Worm (Caenorhabditis elegans) whole organism, L2 larva: ENCODE results near the gene CC8.3.

ENCODE experiments used
- C34F6.9 ChIP-seq: fragments of 150-350 bp; optimal IDR thresholded peaks from 2 replicates; lab custom pipeline; 2014; ENCODE audit warnings: missing biosample characterization, missing genetic modification characterization
- F13H6.1 ChIP-seq: sonication (generic microtip); optimal IDR thresholded peaks from 2 replicates; lab custom pipeline; 2016; ENCODE audit warnings: missing genetic modification characterization, missing compliant biosample characterization
- R02D3.7 ChIP-seq: fragments of 150-350 bp; optimal IDR thresholded peaks from 2 replicates; lab custom pipeline; 2014; ENCODE audit warnings: missing biosample characterization, missing genetic modification characterization
- Y55F3AM.14 ChIP-seq: fragments of 200-800 bp; sonication (Bioruptor generic); optimal IDR thresholded peaks from 2 replicates; lab custom pipeline; 2018; ENCODE audit warnings: mild to moderate bottlenecking, missing genetic modification characterization, missing compliant biosample characterization
- ZK546.5 ChIP-seq: sonication (generic microtip); optimal IDR thresholded peaks from 2 replicates; lab custom pipeline; 2017; ENCODE audit warnings: missing biosample characterization, missing genetic modification characterization
- alr-1 ChIP-seq: fragments of 150-350 bp; optimal IDR thresholded peaks from 2 replicates; lab custom pipeline; 2014; ENCODE audit warnings: missing biosample characterization, missing genetic modification characterization
- ama-1 ChIP-seq: fragments of 150-350 bp; optimal IDR thresholded peaks from 2 replicates; lab custom pipeline; 2018; ENCODE audit warnings: inconsistent platforms
- blmp-1 ChIP-seq: sonication (generic microtip); optimal IDR thresholded peaks from 2 replicates; lab custom pipeline; 2017; ENCODE audit warnings: missing genetic modification characterization, mild to moderate bottlenecking, missing compliant biosample characterization, antibody characterized with exemption, moderate library complexity; ENCODE audit not compliant: insufficient read depth
- ceh-82 ChIP-seq: fragments of 150-350 bp; optimal IDR thresholded peaks from 2 replicates; lab custom pipeline; 2014; ENCODE audit warnings: missing biosample characterization, missing genetic modification characterization
- crh-2 ChIP-seq: sonication (generic microtip); optimal IDR thresholded peaks from 2 replicates; lab custom pipeline; 2017; ENCODE audit warnings: missing biosample characterization, missing genetic modification characterization
- dmd-4 ChIP-seq: sonication (generic microtip); optimal IDR thresholded peaks from 2 replicates; lab custom pipeline; 2017; ENCODE audit warnings: missing biosample characterization, missing genetic modification characterization
- egl-27 ChIP-seq: sonication (generic microtip); optimal IDR thresholded peaks from 3 replicates; lab custom pipeline; 2017; ENCODE audit warnings: missing biosample characterization, missing genetic modification reagents, missing genetic modification characterization
- fos-1 ChIP-seq: fragments of 150-350 bp; optimal IDR thresholded peaks from 2 replicates; lab custom pipeline; 2014; ENCODE audit warnings: missing biosample characterization, missing genetic modification characterization
- gmeb-1 ChIP-seq: fragments of 150-350 bp; optimal IDR thresholded peaks from 2 replicates; lab custom pipeline; 2014; ENCODE audit warnings: missing biosample characterization, missing genetic modification characterization
- lin-11 ChIP-seq: fragments of 150-350 bp; sonication (generic microtip); optimal IDR thresholded peaks from 2 replicates; lab custom pipeline; 2014; ENCODE audit warnings: missing biosample characterization, missing genetic modification characterization, inconsistent platforms, mixed read lengths
- lin-13 ChIP-seq: fragments of 150-350 bp; optimal IDR thresholded peaks from 2 replicates; lab custom pipeline; 2014; ENCODE audit warnings: missing biosample characterization, missing genetic modification reagents, missing genetic modification characterization
- lin-39 ChIP-seq: fragments of 150-350 bp; optimal IDR thresholded peaks from 2 replicates; lab custom pipeline; 2014; ENCODE audit warnings: missing biosample characterization, missing genetic modification reagents, missing genetic modification characterization
- mab-5 ChIP-seq: fragments of 150-350 bp; optimal IDR thresholded peaks from 2 replicates; lab custom pipeline; 2014; ENCODE audit warnings: missing biosample characterization, missing genetic modification characterization
- mbf-1 ChIP-seq: sonication (generic microtip); optimal IDR thresholded peaks from 2 replicates; lab custom pipeline; 2017; ENCODE audit warnings: missing biosample characterization, missing genetic modification characterization
- nhr-10 ChIP-seq: sonication (generic microtip); optimal IDR thresholded peaks from 2 replicates; lab custom pipeline; 2017; ENCODE audit warnings: missing biosample characterization, missing genetic modification characterization
- nhr-11 ChIP-seq: fragments of 150-350 bp; optimal IDR thresholded peaks from 2 replicates; lab custom pipeline; 2014; ENCODE audit warnings: missing biosample characterization, missing genetic modification characterization
- nhr-12 ChIP-seq: fragments of 150-350 bp; optimal IDR thresholded peaks from 2 replicates; lab custom pipeline; 2014; ENCODE audit warnings: missing biosample characterization, missing genetic modification characterization
- nhr-129 ChIP-seq: fragments of 150-350 bp; optimal IDR thresholded peaks from 2 replicates; lab custom pipeline; 2014; ENCODE audit warnings: missing biosample characterization, missing genetic modification characterization
- nhr-21 ChIP-seq: fragments of 150-350 bp; optimal IDR thresholded peaks from 2 replicates; lab custom pipeline; 2014; ENCODE audit warnings: missing biosample characterization, missing genetic modification characterization
- nhr-25 ChIP-seq: fragments of 150-350 bp; sonication (generic microtip); optimal IDR thresholded peaks from 3 replicates; lab custom pipeline; 2014; ENCODE audit warnings: missing biosample characterization, missing genetic modification characterization
- nhr-6 ChIP-seq: fragments of 150-350 bp; optimal IDR thresholded peaks from 2 replicates; lab custom pipeline; 2014; ENCODE audit warnings: missing biosample characterization, missing genetic modification characterization
- peb-1 ChIP-seq: fragments of 150-350 bp; optimal IDR thresholded peaks from 2 replicates; lab custom pipeline; 2014; ENCODE audit warnings: missing biosample characterization, missing genetic modification characterization
- skn-1 ChIP-seq: sonication (generic microtip); optimal IDR thresholded peaks from 2 replicates; lab custom pipeline; 2017; ENCODE audit warnings: missing biosample characterization, missing genetic modification characterization
- sma-3 ChIP-seq: sonication (generic microtip); optimal IDR thresholded peaks from 2 replicates; lab custom pipeline; 2016; ENCODE audit warnings: missing genetic modification reagents, missing genetic modification characterization, missing compliant biosample characterization
- sma-9 ChIP-seq, 2 experiments: fragments of 150-350 bp in 1 of 2; sonication (generic microtip) in 1 of 2; optimal IDR thresholded peaks; 2 replicates each; lab custom pipeline; 2014 to 2016; ENCODE audit warnings: missing genetic modification characterization in 2 of 2, mild to moderate bottlenecking in 1 of 2, missing biosample characterization in 1 of 2, missing compliant biosample characterization in 1 of 2, missing genetic modification reagents in 1 of 2, moderate library complexity in 1 of 2
- snpc-4 ChIP-seq: fragments of 150-350 bp; optimal IDR thresholded peaks from 2 replicates; lab custom pipeline; 2014; ENCODE audit warnings: missing biosample characterization, missing genetic modification characterization
- unc-39 ChIP-seq: fragments of 150-350 bp; optimal IDR thresholded peaks from 2 replicates; lab custom pipeline; 2014; ENCODE audit warnings: missing biosample characterization, missing genetic modification characterization
- unc-55 ChIP-seq: fragments of 150-350 bp; sonication (generic microtip); optimal IDR thresholded peaks from 3 replicates; lab custom pipeline; 2014; ENCODE audit warnings: missing biosample characterization, missing genetic modification reagents, missing genetic modification characterization
- ztf-4 ChIP-seq: fragments of 150-350 bp; optimal IDR thresholded peaks from 2 replicates; lab custom pipeline; 2014; ENCODE audit warnings: missing biosample characterization, missing genetic modification characterization

The CC8.3 gene

DNA sequence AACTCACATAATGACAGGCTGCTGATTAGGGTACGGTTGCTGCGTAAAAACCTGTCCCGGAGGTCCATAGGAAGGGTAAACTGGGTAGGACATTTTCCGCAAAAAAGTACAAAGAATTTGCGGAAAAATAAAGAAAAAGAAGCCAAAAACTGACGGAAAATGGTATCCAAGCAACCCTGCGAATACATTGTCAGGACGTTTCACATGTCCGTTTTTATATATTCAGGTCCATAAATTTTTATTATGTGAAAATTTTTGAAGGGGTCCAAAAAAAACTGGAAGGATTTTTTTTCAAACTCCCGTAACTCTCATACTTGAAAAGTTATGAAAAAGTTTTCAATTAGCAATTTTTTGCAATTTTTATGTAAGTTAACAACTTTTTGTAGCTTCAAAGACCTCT, at the start of gene CC8.3:
Gene CC8.3 (minus strand): TSS at position 101 of the 400 bp plus-strand sequence.
- TF ChIP-seq skn-1 (tag; lab: Kevin White, UChicago) (no peak), gmeb-1 (tag; lab: Kevin White, UChicago) (no peak), lin-13 (GFP tag; lab: Kevin White, UChicago) (no peak), nhr-11 (no peak), F13H6.1 (tag; lab: Kevin White, UChicago) (no peak), dmd-4 (tag; lab: Kevin White, UChicago) (no peak), alr-1 (tag; lab: Kevin White, UChicago) (no peak), mbf-1 (tag; lab: Kevin White, UChicago) (no peak), egl-27 (no peak), C34F6.9 (tag; lab: Kevin White, UChicago) (no peak), nhr-129 (tag; lab: Kevin White, UChicago) (no peak), nhr-12 (tag; lab: Kevin White, UChicago) (no peak)

DNA sequence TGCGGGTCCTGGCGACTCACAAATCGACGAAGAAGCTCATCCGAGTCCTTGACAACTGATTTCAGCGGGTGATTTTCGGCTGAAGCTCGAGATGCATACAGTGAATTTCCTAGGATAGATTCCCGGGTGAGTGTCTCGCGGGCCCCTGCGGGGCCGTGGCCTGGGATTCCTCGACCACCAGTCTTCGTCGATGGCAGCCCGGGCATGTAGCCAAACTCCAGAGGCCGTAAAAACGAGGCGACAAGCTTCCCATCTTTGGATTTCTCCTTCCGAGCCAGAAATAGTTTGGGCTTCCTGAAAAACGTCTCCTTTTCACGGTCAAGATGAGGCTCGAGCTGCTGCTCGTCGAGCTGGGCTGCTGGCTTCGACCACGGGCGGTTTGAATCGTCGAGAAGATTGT, 46.0 kb upstream of the CC8.3 start:
- TF ChIP-seq peb-1 (no peak), Y55F3AM.14 (GFP tag; lab: Kevin White, UChicago) (no peak), fos-1 (tag; lab: Kevin White, UChicago) (no peak), nhr-6 (no peak), nhr-129 (tag; lab: Kevin White, UChicago) (no peak), ceh-82 (tag; lab: Kevin White, UChicago) (no peak), snpc-4 (tag; lab: Kevin White, UChicago) (no peak), egl-27 (no peak), skn-1 (tag; lab: Kevin White, UChicago) (no peak), mbf-1 (tag; lab: Kevin White, UChicago) (no peak), nhr-11 (no peak), unc-39 (tag; lab: Kevin White, UChicago) (no peak), lin-39 (no peak), lin-11 (tag; lab: Kevin White, UChicago) (no peak), F13H6.1 (tag; lab: Kevin White, UChicago) (no peak)

DNA sequence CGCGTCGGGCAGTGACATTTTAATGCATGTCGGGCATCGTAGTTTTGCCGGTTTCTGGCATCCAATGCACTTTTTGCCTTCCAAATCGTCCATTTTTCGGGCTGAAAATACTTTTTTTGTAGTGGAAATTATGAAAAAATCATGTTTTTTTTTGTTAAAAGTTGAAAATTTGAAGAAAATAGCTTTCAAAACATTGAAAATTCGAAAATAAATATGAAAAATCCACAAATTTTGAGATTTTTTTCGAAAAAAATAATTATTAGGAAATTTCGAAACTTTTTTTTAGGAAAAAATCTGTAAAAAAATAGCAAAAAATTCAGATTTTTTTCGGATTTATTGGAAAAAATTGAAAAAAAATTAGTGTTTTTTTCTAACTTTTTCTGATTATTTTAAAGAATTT, 44.7 kb upstream of the CC8.3 start, which contains the start of gene map-1:
Gene map-1 (minus strand): TSS at position 101 of the 400 bp plus-strand sequence.
- TF ChIP-seq mab-5 (tag; lab: Kevin White, UChicago) = no peak
- TF ChIP-seq ztf-4 = no peak
- TF ChIP-seq ZK546.5 (tag; lab: Kevin White, UChicago) = no peak
- TF ChIP-seq Y55F3AM.14 (GFP tag; lab: Kevin White, UChicago) = no peak
- TF ChIP-seq unc-39 (tag; lab: Kevin White, UChicago) = no peak
- TF ChIP-seq crh-2 = no peak
- no peak for TF ChIP-seq ama-1 (lab: Kevin White, UChicago)
- TF ChIP-seq F13H6.1 (tag; lab: Kevin White, UChicago) = no peak
- TF ChIP-seq blmp-1 (tag; lab: Kevin White, UChicago) = no peak
- TF ChIP-seq nhr-129 (tag; lab: Kevin White, UChicago) = no peak
- no peak for TF ChIP-seq lin-11 (tag; lab: Kevin White, UChicago)
- no peak for TF ChIP-seq lin-13 (GFP tag; lab: Kevin White, UChicago)
- no peak for TF ChIP-seq sma-9 (GFP tag; optimal IDR thresholded peaks at IDR 0.05; lab: Kevin White, UChicago)
- no peak for TF ChIP-seq sma-9 (tag; optimal IDR thresholded peaks at IDR 0.05; lab: Kevin White, UChicago)

DNA sequence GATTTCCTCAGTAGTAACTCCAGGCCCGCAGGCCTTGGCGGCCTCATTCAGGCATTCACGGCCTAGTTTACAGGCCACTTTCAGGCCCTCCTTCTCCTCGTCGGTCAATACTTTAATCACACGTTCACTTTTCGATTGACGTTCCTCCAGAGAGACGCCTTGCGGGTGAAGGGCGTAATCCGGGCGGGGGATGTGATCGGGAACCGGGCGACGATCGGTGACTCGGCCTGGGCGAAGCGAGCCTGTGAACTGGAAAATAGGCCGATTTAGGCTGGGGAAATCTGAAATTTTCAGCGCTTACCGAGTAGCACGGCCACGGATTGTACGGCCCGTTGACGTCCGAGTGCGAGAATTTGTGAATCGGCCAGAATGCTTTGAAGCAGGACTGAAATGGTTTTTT, 44.2 kb upstream of the CC8.3 start:
- TF ChIP-seq nhr-129 (tag; lab: Kevin White, UChicago) (no peak), egl-27 (no peak), mab-5 (tag; lab: Kevin White, UChicago) (no peak), unc-55 (no peak), ceh-82 (tag; lab: Kevin White, UChicago) (no peak), nhr-10 (tag; lab: Kevin White, UChicago) (no peak), peb-1 (no peak), sma-3 (GFP tag; lab: Kevin White, UChicago) (no peak), nhr-21 (no peak), ztf-4 (no peak), R02D3.7 (tag; lab: Kevin White, UChicago) (no peak), ama-1 (lab: Kevin White, UChicago) (no peak), nhr-25 (no peak), ZK546.5 (tag; lab: Kevin White, UChicago) (no peak), fos-1 (tag; lab: Kevin White, UChicago) (no peak), blmp-1 (tag; lab: Kevin White, UChicago) (no peak)
